Fruit fly (Drosophila melanogaster) whole organism, wandering third instar larva: ENCODE measurements around the gene CG8319.

Source experiments
- Abd-B ChIP-seq: fragments of >200 bp; optimal IDR thresholded peaks from 2 replicates; lab custom pipeline; 2017; ENCODE audit warnings: missing biosample characterization, missing genetic modification characterization
- CG32264 ChIP-seq: fragments of 200-800 bp; sonication (Bioruptor generic); optimal IDR thresholded peaks from 2 replicates; lab custom pipeline; 2016; ENCODE audit warnings: missing biosample characterization, missing genetic modification characterization
- CrebA ChIP-seq: fragments of 200-800 bp; sonication (Bioruptor generic); optimal IDR thresholded peaks from 2 replicates; lab custom pipeline; 2016; ENCODE audit warnings: missing biosample characterization, mild to moderate bottlenecking, missing genetic modification characterization, borderline replicate concordance
- Dfd ChIP-seq: fragments of >200 bp; optimal IDR thresholded peaks from 2 replicates; lab custom pipeline; 2017; ENCODE audit warnings: missing biosample characterization, missing genetic modification characterization
- GATAd ChIP-seq: sonication (Bioruptor generic); optimal IDR thresholded peaks from 2 replicates; lab custom pipeline; 2016; ENCODE audit warnings: missing biosample characterization, missing genetic modification characterization
- HLH106 ChIP-seq: fragments of 200-800 bp; optimal IDR thresholded peaks from 3 replicates; lab custom pipeline; 2019; ENCODE audit warnings: missing biosample characterization, mild to moderate bottlenecking, missing genetic modification characterization, moderate library complexity
- Hnf4 ChIP-seq: fragments of 200-800 bp; sonication (Bioruptor generic); optimal IDR thresholded peaks from 2 replicates; lab custom pipeline; 2016; ENCODE audit warnings: missing biosample characterization, mild to moderate bottlenecking, missing genetic modification characterization
- Hr78 ChIP-seq: fragments of >200 bp; optimal IDR thresholded peaks from 2 replicates; lab custom pipeline; 2017; ENCODE audit warnings: missing biosample characterization, missing genetic modification characterization
- Hr83 ChIP-seq: fragments of 200-300 bp; sonication (Bioruptor generic); optimal IDR thresholded peaks from 2 replicates; lab custom pipeline; 2016; ENCODE audit warnings: missing biosample characterization, mild to moderate bottlenecking, missing genetic modification characterization, moderate library complexity; ENCODE audit not compliant: poor library complexity, severe bottlenecking
- Jra ChIP-seq: sonication (Bioruptor generic); optimal IDR thresholded peaks from 2 replicates; lab custom pipeline; 2016; ENCODE audit warnings: missing biosample characterization, missing genetic modification characterization
- Mio ChIP-seq: sonication (Bioruptor generic); optimal IDR thresholded peaks from 2 replicates; lab custom pipeline; 2016; ENCODE audit warnings: missing biosample characterization, missing genetic modification characterization
- Myc ChIP-seq: fragments of >200 bp; optimal IDR thresholded peaks from 2 replicates; lab custom pipeline; 2017
- N ChIP-seq: fragments of >200 bp; optimal IDR thresholded peaks from 2 replicates; lab custom pipeline; 2018; ENCODE audit warnings: missing biosample characterization, missing external identifiers, missing genetic modification characterization
- OdsH ChIP-seq: fragments of 200-800 bp; sonication (Bioruptor generic); optimal IDR thresholded peaks from 2 replicates; lab custom pipeline; 2016; ENCODE audit warnings: missing biosample characterization, mild to moderate bottlenecking, missing genetic modification characterization
- Rel ChIP-seq, 2 experiments: fragments of 200-800 bp; sonication (Bioruptor generic) in 1 of 2; optimal IDR thresholded peaks; 2 replicates in 1 of 2; 3 replicates in 1 of 2; lab custom pipeline; 2016 to 2019; ENCODE audit warnings: mild to moderate bottlenecking in 2 of 2, missing biosample characterization in 2 of 2, missing genetic modification characterization in 2 of 2, moderate library complexity in 1 of 2
- Sp1 ChIP-seq: fragments of 200-800 bp; sonication (Bioruptor generic); optimal IDR thresholded peaks from 3 replicates; lab custom pipeline; 2019; ENCODE audit warnings: missing biosample characterization, mild to moderate bottlenecking, missing genetic modification characterization, moderate library complexity
- br ChIP-seq: fragments of 200-800 bp; sonication (Bioruptor generic); optimal IDR thresholded peaks from 2 replicates; lab custom pipeline; 2016; ENCODE audit warnings: missing biosample characterization, missing genetic modification characterization
- brk ChIP-seq: fragments of 200-800 bp; sonication (Bioruptor generic); optimal IDR thresholded peaks from 2 replicates; lab custom pipeline; 2016; ENCODE audit warnings: missing biosample characterization, mild to moderate bottlenecking, missing genetic modification characterization
- dl ChIP-seq, 2 experiments: fragments of 175-275, 200-275 bp in 1 of 2; fragments of 200-275 bp in 1 of 2; sonication (Bioruptor generic); optimal IDR thresholded peaks; lab custom pipeline; 2018; ENCODE audit warnings: mild to moderate bottlenecking in 2 of 2, missing biosample characterization in 2 of 2, missing genetic modification characterization in 2 of 2, moderate library complexity in 2 of 2; ENCODE audit not compliant: partially characterized antibody in 2 of 2, insufficient read depth in 1 of 2
- dsf ChIP-seq: sonication (Bioruptor generic); optimal IDR thresholded peaks from 2 replicates; lab custom pipeline; 2016; ENCODE audit warnings: missing biosample characterization, missing genetic modification characterization, borderline replicate concordance
- ey ChIP-seq: fragments of 200-800 bp; sonication (Bioruptor generic); optimal IDR thresholded peaks from 2 replicates; lab custom pipeline; 2016; ENCODE audit warnings: missing biosample characterization, missing genetic modification characterization
- foxo ChIP-seq, 2 experiments: fragments of 200-800 bp; sonication (Bioruptor generic); optimal IDR thresholded peaks; 2 replicates in 1 of 2; 3 replicates in 1 of 2; lab custom pipeline; 2016 to 2017; ENCODE audit warnings: missing biosample characterization in 2 of 2, missing genetic modification characterization in 2 of 2
- fru ChIP-seq: fragments of 200-800 bp; sonication (Bioruptor generic); optimal IDR thresholded peaks from 3 replicates; lab custom pipeline; 2016; ENCODE audit warnings: missing biosample characterization, mild to moderate bottlenecking, missing genetic modification characterization
- h ChIP-seq: fragments of 200-800 bp; sonication (Bioruptor generic); optimal IDR thresholded peaks from 3 replicates; lab custom pipeline; 2016; ENCODE audit warnings: missing biosample characterization, mild to moderate bottlenecking, missing genetic modification characterization
- jim ChIP-seq: fragments of 175-275, 200-325 bp; sonication (Bioruptor generic); optimal IDR thresholded peaks from 2 replicates; lab custom pipeline; 2016; ENCODE audit warnings: missing biosample characterization, mild to moderate bottlenecking, missing genetic modification characterization
- lola ChIP-seq: fragments of >200 bp; optimal IDR thresholded peaks from 2 replicates; lab custom pipeline; 2017; ENCODE audit warnings: missing biosample characterization, missing genetic modification characterization
- pan ChIP-seq: fragments of >200 bp; optimal IDR thresholded peaks from 2 replicates; lab custom pipeline; 2017
- psq ChIP-seq: fragments of 200-800 bp; sonication (Bioruptor generic); optimal IDR thresholded peaks from 3 replicates; lab custom pipeline; 2017; ENCODE audit warnings: missing biosample characterization, mild to moderate bottlenecking, missing genetic modification characterization, moderate library complexity
- rgr ChIP-seq: fragments of 200-800 bp; sonication (Bioruptor generic); optimal IDR thresholded peaks from 3 replicates; lab custom pipeline; 2016; ENCODE audit warnings: missing biosample characterization, mild to moderate bottlenecking, missing genetic modification characterization
- sage ChIP-seq: fragments of 200-800 bp; sonication (Bioruptor generic); optimal IDR thresholded peaks from 2 replicates; lab custom pipeline; 2016; ENCODE audit warnings: missing biosample characterization, mild to moderate bottlenecking, missing genetic modification characterization
- sv ChIP-seq: fragments of 200-800 bp; sonication (Bioruptor generic); optimal IDR thresholded peaks from 3 replicates; lab custom pipeline; 2016; ENCODE audit warnings: missing biosample characterization, missing genetic modification characterization
- tai ChIP-seq: sonication (Bioruptor generic); optimal IDR thresholded peaks from 2 replicates; lab custom pipeline; 2016; ENCODE audit warnings: missing biosample characterization, missing genetic modification characterization
- woc ChIP-seq: sonication (Bioruptor generic); optimal IDR thresholded peaks from 2 replicates; lab custom pipeline; 2016; ENCODE audit warnings: missing biosample characterization, mild to moderate bottlenecking, missing genetic modification characterization

The CG8319 gene

DNA sequence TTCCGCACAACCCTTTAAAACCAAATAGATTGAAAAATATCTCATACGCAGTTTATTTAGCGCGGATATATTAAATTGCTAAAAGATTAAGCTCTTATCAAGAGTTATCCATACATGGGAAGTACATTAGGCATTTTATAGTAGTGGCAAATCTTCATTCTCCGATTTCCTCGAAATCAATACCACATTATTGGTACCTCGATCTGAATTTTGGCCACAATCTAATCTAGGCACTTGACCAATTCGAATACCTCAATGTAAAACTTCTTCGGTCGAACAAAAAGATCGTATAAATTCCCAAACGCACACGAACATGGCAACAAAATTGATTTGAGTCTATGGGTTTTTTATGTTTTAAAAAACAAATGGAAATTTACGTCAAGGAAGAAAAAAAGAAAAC lies 16.9 kb downstream of the CG8319 start:
- no peak for TF ChIP-seq dl (GFP tag; optimal IDR thresholded peaks at IDR 0.05; lab: Kevin White, UChicago; ENCODE audit: insufficient read depth in 1 of 2, partially characterized antibody in 2 of 2)
- no peak for TF ChIP-seq Rel (GFP tag; optimal IDR thresholded peaks at IDR 0.05; lab: Kevin White, UChicago)
- TF ChIP-seq Rel (tag; optimal IDR thresholded peaks at IDR 0.05; lab: Kevin White, UChicago): peak; percentile 67

DNA sequence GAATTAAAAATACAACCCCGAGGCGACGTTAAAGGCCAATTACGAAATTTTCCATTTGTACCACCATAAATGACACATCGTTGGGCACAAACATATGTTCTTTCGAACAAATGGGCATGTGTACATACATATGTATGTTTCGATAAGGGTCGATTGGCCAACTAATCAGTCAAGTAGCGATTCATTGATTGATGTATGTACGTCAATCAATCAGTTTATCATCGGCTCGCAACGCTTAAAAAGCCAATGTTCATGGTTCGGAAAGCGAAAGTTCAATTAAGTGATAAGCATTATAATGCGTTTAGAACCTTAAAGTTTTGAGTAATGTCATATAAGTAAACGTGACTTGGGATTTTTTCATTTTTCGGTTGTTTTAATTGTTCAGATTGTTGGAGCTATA lies 17.5 kb downstream of the CG8319 start:
- TF ChIP-seq rgr (GFP tag; lab: Kevin White, UChicago) (no peak), sage (no peak), woc (no peak), sv (GFP tag; lab: Kevin White, UChicago) (no peak), tai (GFP tag; lab: Kevin White, UChicago) (no peak), pan (lab: Kevin White, UChicago) (no peak), Sp1 (no peak)

DNA sequence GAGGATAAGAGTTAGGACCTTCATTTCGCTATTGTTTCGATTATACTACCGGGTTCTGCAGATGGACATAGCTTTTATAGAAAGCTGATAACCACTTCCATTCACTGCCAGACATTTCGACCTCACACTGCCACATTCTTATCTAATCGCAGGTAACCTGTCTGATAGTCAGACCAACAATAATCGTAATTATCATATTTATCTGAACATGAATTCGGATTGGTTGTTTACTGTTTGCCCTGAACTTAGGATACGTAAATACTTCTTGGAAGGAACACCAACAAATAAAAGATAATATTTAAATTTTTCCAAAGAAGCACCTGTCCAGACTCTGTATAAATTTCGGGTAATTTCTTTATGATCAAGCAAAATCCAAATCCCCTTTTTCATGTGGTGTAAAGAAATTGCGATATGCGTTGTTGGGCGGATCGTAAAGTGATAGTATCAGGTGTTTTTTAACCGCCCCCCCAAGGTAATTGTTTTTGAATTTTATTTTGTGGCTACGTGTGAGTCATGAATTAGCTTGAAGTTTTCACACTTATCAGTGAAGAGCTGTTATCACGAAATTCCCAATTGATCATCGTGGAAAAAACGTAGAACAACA lies 19.1 kb downstream of the CG8319 start, which contains the start of gene Fst:
Gene Fst (minus strand): TSS at position 51 of the 604 bp plus-strand sequence.
- no peak for TF ChIP-seq Jra (GFP tag; lab: Kevin White, UChicago)
- TF ChIP-seq CG32264 (GFP tag; lab: Kevin White, UChicago): no peak
- TF ChIP-seq woc: no peak
- no peak for TF ChIP-seq sv (GFP tag; lab: Kevin White, UChicago)
- peak in 1 of 2 experiments; percentile 13 for TF ChIP-seq foxo (GFP tag; optimal IDR thresholded peaks at IDR 0.05; lab: Kevin White, UChicago)
- TF ChIP-seq lola (GFP tag; lab: Kevin White, UChicago): no peak
- peak; percentile 14 for TF ChIP-seq h (GFP tag; lab: Kevin White, UChicago)
- no peak for TF ChIP-seq OdsH (GFP tag; lab: Kevin White, UChicago)
- TF ChIP-seq GATAd (GFP tag; lab: Kevin White, UChicago): no peak
- no peak for TF ChIP-seq rgr (GFP tag; lab: Kevin White, UChicago)
- TF ChIP-seq sage: no peak
- no peak for TF ChIP-seq Abd-B (GFP tag; lab: Kevin White, UChicago)
- TF ChIP-seq Rel (GFP tag; optimal IDR thresholded peaks at IDR 0.05; lab: Kevin White, UChicago): no peak
- peak; percentile 5 for TF ChIP-seq Rel (tag; optimal IDR thresholded peaks at IDR 0.05; lab: Kevin White, UChicago)
- TF ChIP-seq dl (GFP tag; optimal IDR thresholded peaks at IDR 0.05; lab: Kevin White, UChicago; ENCODE audit: insufficient read depth in 1 of 2, partially characterized antibody in 2 of 2): no peak
- TF ChIP-seq psq (GFP tag; lab: Kevin White, UChicago): no peak
- no peak for TF ChIP-seq Hnf4 (GFP tag; lab: Kevin White, UChicago)
- no peak for TF ChIP-seq tai (GFP tag; lab: Kevin White, UChicago)
- no peak for TF ChIP-seq N (GFP tag; lab: Kevin White, UChicago)
- no peak for TF ChIP-seq HLH106 (tag; lab: Kevin White, UChicago)
- peak; percentile 19 for TF ChIP-seq fru
- TF ChIP-seq brk: no peak
- no peak for TF ChIP-seq Hr78 (GFP tag; lab: Kevin White, UChicago)
- no peak for TF ChIP-seq Dfd
- TF ChIP-seq br: no peak
- no peak for TF ChIP-seq dsf
- TF ChIP-seq ey: no peak
- TF ChIP-seq Hr83 (GFP tag; lab: Kevin White, UChicago): no peak

DNA sequence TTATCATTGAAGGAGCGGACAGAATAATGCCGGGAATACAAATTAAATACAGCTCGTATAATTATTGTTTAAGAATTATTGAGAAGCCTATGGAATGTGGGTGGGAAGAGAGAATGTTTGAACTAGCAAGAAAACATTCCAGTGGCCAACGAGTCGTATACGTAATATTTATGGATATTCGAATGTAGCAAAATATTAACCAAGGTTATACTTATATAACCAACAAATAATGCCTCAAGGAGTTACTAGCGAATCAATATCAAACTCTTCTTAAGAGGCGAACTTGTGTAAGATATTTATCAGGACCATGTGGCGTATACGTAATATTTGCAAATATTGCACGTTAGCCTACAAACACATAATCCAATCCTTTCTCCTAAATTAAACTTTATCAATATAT lies 38.3 kb downstream of the CG8319 start:
- TF ChIP-seq Mio (GFP tag; lab: Kevin White, UChicago): no peak
- TF ChIP-seq pan (lab: Kevin White, UChicago): no peak
- TF ChIP-seq jim (GFP tag; lab: Kevin White, UChicago): no peak
- no peak for TF ChIP-seq Sp1
- TF ChIP-seq Dfd: no peak
- no peak for TF ChIP-seq woc
- no peak for TF ChIP-seq dl (GFP tag; optimal IDR thresholded peaks at IDR 0.05; lab: Kevin White, UChicago; ENCODE audit: insufficient read depth in 1 of 2, partially characterized antibody in 2 of 2)
- no peak for TF ChIP-seq Myc (lab: Kevin White, UChicago)
- no peak for TF ChIP-seq ey
- TF ChIP-seq psq (GFP tag; lab: Kevin White, UChicago): no peak

DNA sequence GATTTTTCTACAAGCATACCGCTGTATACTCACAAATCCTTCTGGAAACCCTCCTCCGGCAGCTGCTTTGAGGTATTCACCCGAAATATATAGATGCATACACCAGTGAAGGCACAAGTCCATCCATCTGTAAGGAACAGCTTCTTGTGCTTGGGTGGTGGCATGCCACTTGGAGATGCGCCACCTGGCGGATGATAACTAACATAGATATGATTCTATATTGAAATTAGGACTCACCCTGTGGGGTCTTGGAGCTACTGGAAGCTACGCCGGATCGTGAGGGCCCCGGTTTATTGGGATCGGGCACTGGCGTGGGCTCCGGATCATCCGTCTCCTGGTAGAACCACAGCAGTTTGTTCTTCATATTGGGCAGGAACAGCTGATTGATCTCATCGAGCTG lies 46.1 kb downstream of the CG8319 start:
- TF ChIP-seq lola (GFP tag; lab: Kevin White, UChicago): no peak
- no peak for TF ChIP-seq jim (GFP tag; lab: Kevin White, UChicago)
- TF ChIP-seq Hnf4 (GFP tag; lab: Kevin White, UChicago): no peak
- TF ChIP-seq foxo (GFP tag; optimal IDR thresholded peaks at IDR 0.05; lab: Kevin White, UChicago): no peak
- TF ChIP-seq N (GFP tag; lab: Kevin White, UChicago): no peak
- no peak for TF ChIP-seq pan (lab: Kevin White, UChicago)
- TF ChIP-seq CrebA (GFP tag; lab: Kevin White, UChicago): no peak
- TF ChIP-seq Sp1: no peak
- no peak for TF ChIP-seq br
